Fruit fly (Drosophila melanogaster) whole organism, wandering third instar larva: Measurements from ENCODE around the gene CG14423.

Experiments used
- Abd-B ChIP-seq: fragments of >200 bp; optimal IDR thresholded peaks from 2 replicates; lab custom pipeline; 2017; ENCODE audit warnings: missing biosample characterization, missing genetic modification characterization
- Hr78 ChIP-seq: fragments of >200 bp; optimal IDR thresholded peaks from 2 replicates; lab custom pipeline; 2017; ENCODE audit warnings: missing biosample characterization, missing genetic modification characterization
- N ChIP-seq: fragments of >200 bp; optimal IDR thresholded peaks from 2 replicates; lab custom pipeline; 2018; ENCODE audit warnings: missing biosample characterization, missing external identifiers, missing genetic modification characterization
- dsf ChIP-seq: sonication (Bioruptor generic); optimal IDR thresholded peaks from 2 replicates; lab custom pipeline; 2016; ENCODE audit warnings: missing biosample characterization, missing genetic modification characterization, borderline replicate concordance
- h ChIP-seq: fragments of 200-800 bp; sonication (Bioruptor generic); optimal IDR thresholded peaks from 3 replicates; lab custom pipeline; 2016; ENCODE audit warnings: missing biosample characterization, mild to moderate bottlenecking, missing genetic modification characterization
- sv ChIP-seq: fragments of 200-800 bp; sonication (Bioruptor generic); optimal IDR thresholded peaks from 3 replicates; lab custom pipeline; 2016; ENCODE audit warnings: missing biosample characterization, missing genetic modification characterization
- usp ChIP-seq: fragments of >200 bp; optimal IDR thresholded peaks from 2 replicates; lab custom pipeline; 2017; ENCODE audit warnings: missing biosample characterization, missing genetic modification characterization

- TF ChIP-seq sv (GFP tag; lab: Kevin White, UChicago) (no peak), Hr78 (GFP tag; lab: Kevin White, UChicago) (no peak), N (no peak), dsf (no peak), usp (GFP tag; lab: Kevin White, UChicago) (no peak), Abd-B (no peak), h (no peak)
These were observed 26.7 kb upstream of the CG14423 start for dm6 chrX:2918551-2918950.
